Worm (Caenorhabditis elegans) whole organism, young adult: ENCODE measurements around the gene egas-4.
A peak's percentile ranks its signal among the peaks of the same experiment; 100 is the strongest.

Source experiments
- C17E4.6 ChIP-seq: fragments of 200-800 bp; sonication (Bioruptor generic); IDR thresholded peaks from 2 replicates; pipeline ENCODE4 v1.3.6; 2022; ENCODE audit warnings: missing genetic modification reagents, missing genetic modification characterization, missing compliant biosample characterization
- D2030.7 ChIP-seq: fragments of 200-800 bp; sonication (Bioruptor generic); IDR thresholded peaks from 2 replicates; pipeline ENCODE4 v1.3.6; 2022; ENCODE audit warnings: missing genetic modification reagents, missing genetic modification characterization, missing compliant biosample characterization
- F23B12.7 ChIP-seq: sonication (generic microtip); optimal IDR thresholded peaks from 2 replicates; lab custom pipeline; 2017; ENCODE audit warnings: missing genetic modification characterization, mild to moderate bottlenecking, missing compliant biosample characterization, antibody characterized with exemption, moderate library complexity; ENCODE audit not compliant: insufficient read depth
- F33H1.4 ChIP-seq: fragments of 200-800 bp; sonication (Bioruptor generic); IDR thresholded peaks from 2 replicates; pipeline ENCODE4 v1.3.6; 2022; ENCODE audit warnings: missing genetic modification reagents, missing genetic modification characterization, missing compliant biosample characterization
- F57A8.1 ChIP-seq: fragments of 200-800 bp; sonication (Bioruptor generic); optimal IDR thresholded peaks from 2 replicates; lab custom pipeline; 2018; ENCODE audit warnings: mild to moderate bottlenecking, missing genetic modification characterization, moderate library complexity, missing compliant biosample characterization
- F57C9.4 ChIP-seq: sonication (generic microtip); optimal IDR thresholded peaks from 2 replicates; lab custom pipeline; 2017; ENCODE audit warnings: mild to moderate bottlenecking, missing genetic modification characterization, missing compliant biosample characterization
- K11D2.4 ChIP-seq: fragments of 200-800 bp; sonication (Bioruptor generic); IDR thresholded peaks from 2 replicates; pipeline ENCODE4 v1.3.6; 2022; ENCODE audit warnings: missing genetic modification reagents, missing genetic modification characterization, missing compliant biosample characterization
- T07F8.4 ChIP-seq: sonication (generic microtip); optimal IDR thresholded peaks from 2 replicates; lab custom pipeline; 2016; ENCODE audit warnings: mild to moderate bottlenecking, missing genetic modification characterization, moderate library complexity, missing compliant biosample characterization
- Y67H2A.10 ChIP-seq: fragments of 200-800 bp; sonication (Bioruptor generic); conservative IDR thresholded peaks from 2 replicates; pipeline ENCODE4 v1.3.6; 2022; ENCODE audit warnings: missing genetic modification reagents, missing genetic modification characterization, missing compliant biosample characterization
- akir-1 ChIP-seq: fragments of 200-800 bp; sonication (Bioruptor generic); optimal IDR thresholded peaks from 2 replicates; lab custom pipeline; 2018; ENCODE audit warnings: mild to moderate bottlenecking, missing genetic modification characterization, moderate library complexity, missing compliant biosample characterization
- ama-1 ChIP-seq, 3 experiments: fragments of 150-350 bp in 1 of 3; sonication (generic microtip) in 2 of 3; optimal IDR thresholded peaks; 2 replicates each; lab custom pipeline; 2014 to 2018; ENCODE audit warnings: missing biosample characterization in 2 of 3, missing genetic modification characterization in 2 of 3, missing genetic modification reagents in 2 of 3
- aptf-3 ChIP-seq: fragments of 200-800 bp; sonication (Bioruptor generic); IDR thresholded peaks from 2 replicates; pipeline ENCODE4 v1.3.6; 2022; ENCODE audit warnings: missing genetic modification characterization, missing compliant biosample characterization
- atf-7 ChIP-seq: sonication (generic microtip); optimal IDR thresholded peaks from 2 replicates; lab custom pipeline; 2017; ENCODE audit warnings: mild to moderate bottlenecking, missing genetic modification characterization, missing compliant biosample characterization
- ccch-3 ChIP-seq: fragments of 200-800 bp; sonication (Bioruptor generic); optimal IDR thresholded peaks from 2 replicates; lab custom pipeline; 2018; ENCODE audit warnings: mild to moderate bottlenecking, missing genetic modification characterization, missing compliant biosample characterization
- cebp-1 ChIP-seq, 2 experiments: fragments of 200-800 bp in 1 of 2; sonication (Bioruptor generic) in 1 of 2; sonication (generic microtip) in 1 of 2; IDR thresholded peaks in 1 of 2; optimal IDR thresholded peaks in 1 of 2; 2 replicates each; pipeline versions ENCODE4 v1.3.6 to Lab custom; 2017 to 2022; ENCODE audit warnings: missing compliant biosample characterization in 2 of 2, missing genetic modification characterization in 2 of 2, mild to moderate bottlenecking in 1 of 2, missing genetic modification reagents in 1 of 2, moderate library complexity in 1 of 2
- cebp-2 ChIP-seq: fragments of 200-800 bp; sonication (Bioruptor generic); IDR thresholded peaks from 2 replicates; pipeline ENCODE4 v1.3.6; 2022; ENCODE audit warnings: missing genetic modification characterization, missing compliant biosample characterization
- ceh-40 ChIP-seq: fragments of 200-800 bp; sonication (Bioruptor generic); IDR thresholded peaks from 2 replicates; pipeline ENCODE4 v1.3.6; 2022; ENCODE audit warnings: missing genetic modification characterization, missing compliant biosample characterization
- ceh-91 ChIP-seq: fragments of 200-800 bp; sonication (Bioruptor generic); IDR thresholded peaks from 2 replicates; pipeline ENCODE4 v1.3.6; 2022; ENCODE audit warnings: missing genetic modification reagents, missing genetic modification characterization, missing compliant biosample characterization
- dpl-1 ChIP-seq: fragments of 150-350 bp; optimal IDR thresholded peaks from 2 replicates; lab custom pipeline; 2014; ENCODE audit warnings: missing biosample characterization, missing genetic modification reagents, missing genetic modification characterization
- egl-44 ChIP-seq: fragments of 200-800 bp; sonication (Bioruptor generic); IDR thresholded peaks from 2 replicates; pipeline ENCODE4 v1.3.6; 2022; ENCODE audit warnings: missing genetic modification reagents, missing genetic modification characterization, missing compliant biosample characterization
- ekl-4 ChIP-seq: fragments of 200-800 bp; sonication (Bioruptor generic); IDR thresholded peaks from 2 replicates; pipeline ENCODE4 v1.3.6; 2022; ENCODE audit warnings: missing genetic modification reagents, missing genetic modification characterization, missing compliant biosample characterization
- ets-4 ChIP-seq: fragments of 200-800 bp; sonication (Bioruptor generic); optimal IDR thresholded peaks from 2 replicates; lab custom pipeline; 2018; ENCODE audit warnings: mild to moderate bottlenecking, missing genetic modification characterization, missing compliant biosample characterization
- him-1 ChIP-seq: sonication (generic microtip); optimal IDR thresholded peaks from 2 replicates; lab custom pipeline; 2016; ENCODE audit warnings: missing genotype, missing genetic modification reagents, missing genetic modification characterization, missing compliant biosample characterization
- hrde-1 ChIP-seq: sonication (generic microtip); optimal IDR thresholded peaks from 2 replicates; lab custom pipeline; 2016; ENCODE audit warnings: missing genetic modification characterization, mild to moderate bottlenecking, missing compliant biosample characterization, moderate library complexity, missing genotype, missing genetic modification reagents, borderline replicate concordance
- hsf-1 ChIP-seq: fragments of 200-800 bp; sonication (Bioruptor generic); IDR thresholded peaks from 2 replicates; pipeline ENCODE4 v1.3.6; 2022; ENCODE audit warnings: missing genetic modification reagents, missing genetic modification characterization, missing compliant biosample characterization
- lin-35 ChIP-seq, 3 experiments: fragments of 150-350 bp in 2 of 3; sonication (generic microtip) in 1 of 3; optimal IDR thresholded peaks; 2 replicates each; lab custom pipeline; 2014 to 2018; ENCODE audit warnings: missing biosample characterization in 3 of 3, missing genetic modification characterization in 3 of 3, missing genetic modification reagents in 3 of 3
- lin-54 ChIP-seq: fragments of 200-800 bp; sonication (Bioruptor generic); optimal IDR thresholded peaks from 2 replicates; lab custom pipeline; 2018; ENCODE audit warnings: mild to moderate bottlenecking, missing genetic modification characterization, missing compliant biosample characterization
- lir-1 ChIP-seq: fragments of 200-800 bp; sonication (Bioruptor generic); conservative IDR thresholded peaks from 2 replicates; pipeline ENCODE4 v1.3.6; 2022; ENCODE audit warnings: missing genetic modification reagents, missing genetic modification characterization, missing compliant biosample characterization
- madf-10 ChIP-seq: sonication (generic microtip); optimal IDR thresholded peaks from 2 replicates; lab custom pipeline; 2016; ENCODE audit warnings: mild to moderate bottlenecking, missing genetic modification characterization, missing compliant biosample characterization
- madf-6 ChIP-seq: fragments of 200-800 bp; sonication (Bioruptor generic); IDR thresholded peaks from 2 replicates; pipeline ENCODE4 v1.3.6; 2022; ENCODE audit warnings: missing genetic modification reagents, missing genetic modification characterization, missing compliant biosample characterization
- mcd-1 ChIP-seq: fragments of 200-800 bp; sonication (Bioruptor generic); IDR thresholded peaks from 2 replicates; pipeline ENCODE4 v1.3.6; 2022; ENCODE audit warnings: missing genetic modification reagents, missing genetic modification characterization, missing compliant biosample characterization
- nfya-2 ChIP-seq: fragments of 200-800 bp; sonication (Bioruptor generic); IDR thresholded peaks from 2 replicates; pipeline ENCODE4 v1.3.6; 2022; ENCODE audit warnings: missing genetic modification reagents, missing genetic modification characterization, missing compliant biosample characterization
- nhr-120 ChIP-seq: fragments of 200-800 bp; sonication (Bioruptor generic); IDR thresholded peaks from 2 replicates; pipeline ENCODE4 v1.3.6; 2022; ENCODE audit warnings: missing genetic modification characterization, missing compliant biosample characterization
- nhr-179 ChIP-seq: sonication (generic microtip); optimal IDR thresholded peaks from 2 replicates; lab custom pipeline; 2016; ENCODE audit warnings: mild to moderate bottlenecking, missing genetic modification characterization, missing compliant biosample characterization
- nhr-90 ChIP-seq: sonication (generic microtip); optimal IDR thresholded peaks from 2 replicates; lab custom pipeline; 2016; ENCODE audit warnings: missing genotype, mild to moderate bottlenecking, missing genetic modification characterization, missing compliant biosample characterization
- pha-4 ChIP-seq: fragments of 150-350 bp; sonication (generic microtip); optimal IDR thresholded peaks from 2 replicates; lab custom pipeline; 2014; ENCODE audit warnings: missing biosample characterization, missing genetic modification reagents, missing genetic modification characterization
- rcor-1 ChIP-seq: fragments of 200-800 bp; sonication (Bioruptor generic); IDR thresholded peaks from 2 replicates; pipeline ENCODE4 v1.3.6; 2022; ENCODE audit warnings: missing genetic modification reagents, missing genetic modification characterization, missing compliant biosample characterization
- repo-1 ChIP-seq: sonication (generic microtip); optimal IDR thresholded peaks from 2 replicates; lab custom pipeline; 2017; ENCODE audit warnings: mild to moderate bottlenecking, missing genetic modification characterization, missing compliant biosample characterization
- snpc-3.4 ChIP-seq: sonication (generic microtip); optimal IDR thresholded peaks from 2 replicates; lab custom pipeline; 2017; ENCODE audit warnings: missing genetic modification characterization, mild to moderate bottlenecking, missing compliant biosample characterization, antibody characterized with exemption, moderate library complexity, missing genotype, missing genetic modification reagents
- tbp1 ChIP-seq: fragments of 200-800 bp; sonication (Bioruptor generic); optimal IDR thresholded peaks from 2 replicates; lab custom pipeline; 2018; ENCODE audit warnings: mild to moderate bottlenecking, missing genetic modification characterization, missing compliant biosample characterization
- tlf-1 ChIP-seq: fragments of 200-800 bp; sonication (Bioruptor generic); optimal IDR thresholded peaks from 2 replicates; lab custom pipeline; 2018; ENCODE audit warnings: mild to moderate bottlenecking, missing genetic modification characterization, missing compliant biosample characterization
- unc-130 ChIP-seq: sonication (generic microtip); optimal IDR thresholded peaks from 2 replicates; lab custom pipeline; 2016; ENCODE audit warnings: missing genetic modification reagents, missing genetic modification characterization, missing compliant biosample characterization
- unc-62 ChIP-seq: fragments of 150-350 bp; optimal IDR thresholded peaks from 2 replicates; lab custom pipeline; 2014; ENCODE audit warnings: missing biosample characterization, missing genetic modification reagents, missing genetic modification characterization
- zim-3 ChIP-seq: sonication (generic microtip); optimal IDR thresholded peaks from 2 replicates; lab custom pipeline; 2017; ENCODE audit warnings: mild to moderate bottlenecking, missing genetic modification characterization, moderate library complexity, missing compliant biosample characterization
- ztf-18 ChIP-seq: sonication (generic microtip); optimal IDR thresholded peaks from 2 replicates; lab custom pipeline; 2016; ENCODE audit warnings: missing genotype, mild to moderate bottlenecking, missing genetic modification characterization, missing compliant biosample characterization
- ztf-22 ChIP-seq: fragments of 200-800 bp; sonication (Bioruptor generic); optimal IDR thresholded peaks from 2 replicates; lab custom pipeline; 2018; ENCODE audit warnings: mild to moderate bottlenecking, missing genetic modification characterization, moderate library complexity, missing compliant biosample characterization
- ztf-25 ChIP-seq: fragments of 200-800 bp; sonication (Bioruptor generic); IDR thresholded peaks from 2 replicates; pipeline ENCODE4 v1.3.6; 2022; ENCODE audit warnings: missing genetic modification reagents, missing genetic modification characterization, missing compliant biosample characterization
- ztf-3 ChIP-seq: fragments of 200-800 bp; sonication (Bioruptor generic); optimal IDR thresholded peaks from 2 replicates; lab custom pipeline; 2018; ENCODE audit warnings: mild to moderate bottlenecking, missing genetic modification characterization, missing compliant biosample characterization
- ztf-6 ChIP-seq: fragments of 200-800 bp; sonication (Bioruptor generic); IDR thresholded peaks from 2 replicates; pipeline ENCODE4 v1.3.6; 2022; ENCODE audit warnings: missing genetic modification reagents, missing genetic modification characterization, missing compliant biosample characterization

The egas-4 gene

DNA sequence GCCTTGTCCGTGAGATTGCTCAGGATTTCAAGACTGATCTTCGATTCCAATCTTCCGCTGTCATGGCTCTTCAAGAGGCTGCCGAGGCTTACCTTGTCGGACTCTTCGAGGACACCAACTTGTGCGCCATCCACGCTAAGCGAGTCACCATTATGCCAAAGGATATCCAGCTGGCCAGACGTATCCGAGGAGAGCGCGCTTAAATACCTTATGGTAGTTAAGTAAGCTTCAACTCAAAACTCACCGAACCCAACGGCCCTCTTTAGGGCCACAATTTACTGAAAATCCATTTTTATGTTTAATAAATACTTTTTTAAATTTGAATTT lies 9.2 kb downstream of the egas-4 start (continued):
- no peak for TF ChIP-seq K11D2.4
- TF ChIP-seq D2030.7 = no peak
- TF ChIP-seq ceh-91 (GFP tag; lab: Robert Waterston, UW) = no peak
- TF ChIP-seq nhr-90 (tag; lab: Kevin White, UChicago) = no peak
- no peak for TF ChIP-seq lin-35 (GFP tag; optimal IDR thresholded peaks at IDR 0.05; lab: Kevin White, UChicago)
- TF ChIP-seq ztf-6 = no peak
- 0 out of 2 replicates have a peak, but pooled peaks have one; percentile 50 for TF ChIP-seq hsf-1 (GFP tag; lab: Robert Waterston, UW)
- no peak for TF ChIP-seq F57C9.4 (tag; lab: Kevin White, UChicago)
- TF ChIP-seq ets-4 (GFP tag; lab: Kevin White, UChicago) = no peak
- no peak for TF ChIP-seq ztf-25
- TF ChIP-seq mcd-1 (GFP tag; lab: Robert Waterston, UW) = no peak; the same call in 1 of the 2 replicates
- TF ChIP-seq dpl-1 (GFP tag; lab: Kevin White, UChicago) = no peak
- TF ChIP-seq hrde-1 (tag; lab: Kevin White, UChicago) = peak; percentile 91
- peak; percentile 75; the same call in 1 of the 2 replicates for TF ChIP-seq cebp-2 (GFP tag; lab: Robert Waterston, UW)
- TF ChIP-seq F33H1.4 (GFP tag; lab: Robert Waterston, UW) = no peak
- no peak for TF ChIP-seq nhr-120 (GFP tag; lab: Robert Waterston, UW)
- no peak; the same call in 1 of the 2 replicates for TF ChIP-seq egl-44 (GFP tag; lab: Robert Waterston, UW)
- peak; percentile 57; the same call in 1 of the 2 replicates for TF ChIP-seq ekl-4
- peak; percentile 34 for TF ChIP-seq tbp1 (GFP tag; lab: Kevin White, UChicago)
- TF ChIP-seq Y67H2A.10 (GFP tag; lab: Robert Waterston, UW) = no peak
- TF ChIP-seq zim-3 (tag; lab: Kevin White, UChicago) = no peak
- no peak for TF ChIP-seq rcor-1
- TF ChIP-seq lin-54 (GFP tag; lab: Kevin White, UChicago) = peak; percentile 35
- TF ChIP-seq unc-130 (GFP tag; lab: Kevin White, UChicago) = no peak
- no peak for TF ChIP-seq lir-1
- TF ChIP-seq F57A8.1 (GFP tag; lab: Kevin White, UChicago) = no peak
- no peak for TF ChIP-seq akir-1 (GFP tag; lab: Kevin White, UChicago)
- TF ChIP-seq ama-1 (optimal IDR thresholded peaks at IDR 0.05; lab: Kevin White, UChicago) = no peak
- TF ChIP-seq ama-1 (GFP tag; optimal IDR thresholded peaks at IDR 0.05; lab: Kevin White, UChicago) = no peak
- TF ChIP-seq atf-7 (tag; lab: Kevin White, UChicago) = no peak
- no peak for TF ChIP-seq madf-10
- no peak for TF ChIP-seq ztf-18 (tag; lab: Kevin White, UChicago)
- no peak for TF ChIP-seq nfya-2
- TF ChIP-seq him-1 = no peak
- no peak for TF ChIP-seq cebp-1 (GFP tag; IDR thresholded peaks at IDR 0.05; lab: Robert Waterston, UW)
- no peak for TF ChIP-seq cebp-1 (tag; optimal IDR thresholded peaks at IDR 0.05; lab: Kevin White, UChicago)
- no peak for TF ChIP-seq ztf-3 (GFP tag; lab: Kevin White, UChicago)
- peak; percentile 63 for TF ChIP-seq madf-6 (GFP tag; lab: Robert Waterston, UW)
- no peak for TF ChIP-seq ceh-40 (GFP tag; lab: Robert Waterston, UW)
- no peak for TF ChIP-seq ztf-22 (GFP tag; lab: Kevin White, UChicago)
- no peak for TF ChIP-seq repo-1 (tag; lab: Kevin White, UChicago)
- TF ChIP-seq C17E4.6 (GFP tag; lab: Robert Waterston, UW) = peak; percentile 51
- no peak for TF ChIP-seq ccch-3 (GFP tag; lab: Kevin White, UChicago)
- no peak for TF ChIP-seq snpc-3.4 (tag; lab: Kevin White, UChicago)
- TF ChIP-seq pha-4 (tag; lab: Kevin White, UChicago) = no peak
- TF ChIP-seq T07F8.4 (tag; lab: Kevin White, UChicago) = no peak
- peak; percentile 51 for TF ChIP-seq tlf-1 (GFP tag; lab: Kevin White, UChicago)
- no peak for TF ChIP-seq F23B12.7 (tag; lab: Kevin White, UChicago)
- no peak; the same call in 1 of the 2 replicates for TF ChIP-seq aptf-3 (GFP tag; lab: Robert Waterston, UW)
- no peak for TF ChIP-seq unc-62
- no peak for TF ChIP-seq nhr-179
